Worm (Caenorhabditis elegans): Measurements from ENCODE around the gene srj-27.

srj-27 gene

DNA sequence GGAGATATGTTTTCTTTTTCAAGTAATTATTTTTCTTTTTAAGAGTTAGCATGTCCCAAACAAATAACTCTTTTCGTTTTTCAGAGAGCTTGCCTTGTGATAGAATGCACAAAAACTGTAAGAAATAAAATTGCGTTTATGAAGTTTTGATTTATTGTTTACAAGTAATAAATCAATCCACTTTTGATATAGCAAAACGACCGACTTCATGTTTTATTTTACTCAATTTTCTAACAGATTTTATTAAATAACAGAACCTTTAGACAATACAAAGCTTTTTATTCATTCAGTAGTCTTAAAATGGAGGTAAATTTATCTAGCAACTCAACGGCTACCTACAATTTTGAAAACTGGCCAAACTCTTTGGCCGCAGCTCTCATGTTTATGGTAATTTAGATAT lies 32.6 kb downstream of the srj-27 start, which contains the start of gene srx-78:
srx-78 (plus strand) TSS at position 301 of the 400 bp plus-strand sequence.
- no peak for TF ChIP-seq lin-15B (tag; optimal IDR thresholded peaks at IDR 0.05)

DNA sequence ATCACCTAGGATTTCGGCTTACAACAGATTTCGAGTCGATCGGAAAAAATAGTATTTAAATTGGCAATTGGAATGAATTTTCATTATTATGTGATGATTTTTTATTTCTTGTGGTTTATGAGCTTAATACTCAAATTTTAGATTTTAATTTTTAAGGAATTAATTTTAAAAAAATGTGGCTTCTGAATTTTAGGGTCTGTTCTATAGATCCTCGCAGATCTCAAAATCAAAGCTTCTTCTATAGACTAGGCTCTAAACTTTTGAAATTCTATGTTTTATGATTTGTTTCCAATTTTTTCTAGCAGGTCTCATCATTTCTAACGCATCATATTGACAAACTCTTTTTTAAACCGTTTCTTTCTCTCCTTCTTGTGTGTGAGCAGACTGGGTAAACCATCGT lies 34.6 kb downstream of the srj-27 start, which contains the start of gene txt-12:
txt-12 (plus strand) TSS at position 301 of the 400 bp plus-strand sequence.
- TF ChIP-seq nhr-11 (tag; optimal IDR thresholded peaks at IDR 0.05) = no peak
- peak; percentile 77 for TF ChIP-seq pha-4 (tag; optimal IDR thresholded peaks at IDR 0.05)

DNA sequence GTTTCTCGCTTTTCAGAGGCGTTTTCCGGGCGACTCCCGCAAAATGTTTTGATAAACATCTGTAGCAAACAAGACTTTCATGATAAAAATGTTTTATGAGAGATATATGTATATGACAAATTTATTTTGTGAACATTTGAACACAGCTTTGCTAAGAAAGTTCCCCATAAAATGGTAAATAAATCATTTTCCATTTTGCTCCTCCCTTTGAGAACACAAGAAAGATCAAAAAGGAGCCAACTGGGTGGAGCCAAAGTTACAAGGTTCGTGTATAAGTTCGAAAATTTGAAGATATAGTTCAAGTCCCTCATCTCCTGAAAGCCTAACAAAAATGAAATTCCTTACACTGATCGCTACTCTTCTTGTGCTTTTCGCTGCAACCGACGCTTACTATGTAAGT lies 36.9 kb downstream of the srj-27 start, which contains the start of gene C01G10.17:
C01G10.17 (plus strand) TSS at position 301 of the 400 bp plus-strand sequence.
- TF ChIP-seq pha-4 (tag; optimal IDR thresholded peaks at IDR 0.05) = no peak
- TF ChIP-seq lsy-12 (tag; optimal IDR thresholded peaks at IDR 0.05) = no peak
- TF ChIP-seq nhr-77 (tag; optimal IDR thresholded peaks at IDR 0.05) = no peak
- TF ChIP-seq hmg-11 (tag; optimal IDR thresholded peaks at IDR 0.05) = no peak
- TF ChIP-seq fkh-10 (GFP tag; optimal IDR thresholded peaks at IDR 0.05) = no peak
- no peak for TF ChIP-seq nhr-12 (tag; optimal IDR thresholded peaks at IDR 0.05)
- TF ChIP-seq ZK546.5 (tag; optimal IDR thresholded peaks at IDR 0.05) = no peak
- TF ChIP-seq eor-1 (tag; optimal IDR thresholded peaks at IDR 0.05) = no peak

DNA sequence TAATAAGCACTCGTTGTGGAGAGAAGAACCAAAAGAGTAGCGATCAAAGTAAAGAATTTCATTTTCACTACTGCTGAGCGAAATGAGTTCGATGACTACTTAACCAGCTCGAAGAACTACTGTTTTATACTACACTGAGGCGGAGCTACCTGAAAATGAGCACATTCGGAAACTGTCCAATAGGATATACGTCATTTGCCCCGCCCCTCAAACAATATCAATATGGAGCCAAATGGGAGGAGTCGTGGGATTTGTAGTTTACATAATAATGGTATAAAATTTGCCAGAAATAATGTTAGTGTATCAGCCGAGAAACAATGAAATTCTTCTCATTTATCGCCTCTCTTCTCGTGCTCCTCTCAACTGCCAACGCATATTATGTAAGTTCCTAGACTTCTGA lies 37.9 kb downstream of the srj-27 start, which contains the start of the genes C01G10.5 and C01G10.4:
C01G10.5 (minus strand) TSS at position 101 of the 400 bp plus-strand sequence.
C01G10.4 (plus strand) TSS at position 303 of the 400 bp plus-strand sequence.
- TF ChIP-seq pha-4 (tag; optimal IDR thresholded peaks at IDR 0.05) (no peak), ztf-4 (tag; optimal IDR thresholded peaks at IDR 0.05) (no peak), fos-1 (tag; optimal IDR thresholded peaks at IDR 0.05) (no peak), nhr-25 (tag; optimal IDR thresholded peaks at IDR 0.05) (no peak), zag-1 (tag; optimal IDR thresholded peaks at IDR 0.05) (no peak), ZK546.5 (tag; optimal IDR thresholded peaks at IDR 0.05) (no peak), nhr-67 (tag; optimal IDR thresholded peaks at IDR 0.05) (no peak)

DNA sequence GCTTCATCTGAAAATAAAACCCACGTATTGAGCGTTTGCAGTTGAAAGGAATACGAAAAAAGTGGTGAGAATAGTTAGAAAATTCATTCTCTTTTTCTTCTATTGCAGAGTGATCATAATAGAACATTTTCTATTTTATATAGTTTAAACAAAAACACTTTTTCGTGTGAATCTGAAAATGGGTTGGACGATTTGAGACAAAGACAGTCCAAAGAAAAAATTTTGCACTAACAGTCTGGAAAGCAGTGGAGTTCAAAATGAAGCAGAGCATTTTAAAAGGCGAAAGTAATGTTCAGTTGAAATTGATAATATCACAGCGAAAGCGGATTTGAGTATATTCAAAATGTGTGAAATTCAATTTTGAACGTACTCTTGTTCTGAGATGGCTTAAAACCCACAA lies 38.7 kb downstream of the srj-27 start, which contains the start of gene C01G10.18:
C01G10.18 (minus strand) TSS at position 101 of the 400 bp plus-strand sequence.
- no peak for TF ChIP-seq unc-39 (tag; optimal IDR thresholded peaks at IDR 0.05)
- no peak for TF ChIP-seq pqm-1 (tag; optimal IDR thresholded peaks at IDR 0.05)
- no peak for TF ChIP-seq egl-27 (tag; optimal IDR thresholded peaks at IDR 0.05)
- no peak for TF ChIP-seq ceh-9 (tag; optimal IDR thresholded peaks at IDR 0.05)

DNA sequence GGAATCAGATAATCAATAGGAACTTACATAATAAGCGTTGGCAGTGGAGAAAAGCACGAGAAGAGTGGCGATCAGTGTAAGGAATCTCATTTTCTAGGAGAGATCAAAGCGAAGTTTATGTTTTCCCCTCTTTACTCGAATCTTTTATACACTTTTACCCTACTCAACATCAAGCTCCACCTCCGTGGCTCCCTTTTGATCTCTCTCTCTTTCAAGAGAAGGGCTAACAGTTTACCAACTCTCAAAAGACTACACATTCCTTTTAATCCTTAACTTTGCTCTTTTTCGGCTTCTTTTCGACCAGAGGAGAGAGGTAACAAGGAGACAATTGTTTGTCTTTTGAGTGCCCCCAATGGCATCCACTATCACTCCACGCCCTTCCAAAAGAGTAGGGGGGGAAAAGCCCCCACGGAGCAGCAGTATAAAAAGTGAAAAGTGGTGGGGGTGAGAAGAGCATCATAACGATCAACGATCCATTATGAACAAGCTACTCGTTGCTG lies 40.1 kb downstream of the srj-27 start, which contains the start of the genes C01G10.15 and C01G10.6:
C01G10.15 (minus strand) TSS at position 101 of the 500 bp plus-strand sequence.
C01G10.6 (plus strand) TSS at position 450 of the 500 bp plus-strand sequence.
- peak; percentile 27 for TF ChIP-seq pha-4 (tag; optimal IDR thresholded peaks at IDR 0.05)
- TF ChIP-seq tbx-2 (tag; optimal IDR thresholded peaks at IDR 0.05) = no peak

DNA sequence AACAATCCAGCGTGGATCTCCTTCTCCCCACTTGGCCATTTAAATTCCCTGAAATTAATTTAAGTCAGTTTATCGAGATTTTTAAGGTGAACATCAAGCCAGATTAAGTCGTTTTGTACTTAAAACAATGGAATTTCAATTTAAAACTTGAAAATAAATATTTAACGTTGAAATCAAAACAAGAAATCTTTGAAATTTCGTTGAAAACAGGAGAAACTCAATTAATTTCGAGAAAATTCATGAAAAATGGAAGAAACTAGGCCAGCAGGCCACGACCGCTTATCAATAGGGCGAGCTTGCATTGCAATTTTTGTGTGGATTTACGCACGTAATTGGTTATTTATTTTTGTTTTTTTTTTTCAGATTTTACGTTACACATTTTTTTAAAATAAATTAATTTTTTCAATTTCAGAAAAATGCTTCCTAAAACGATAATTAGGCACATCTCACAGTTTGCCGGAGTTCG lies 41.9 kb downstream of the srj-27 start, which contains the start of the genes ahsa-1 and C01G10.7:
ahsa-1 (minus strand) TSS at position 51 of the 466 bp plus-strand sequence.
C01G10.7 (plus strand) TSS at position 413 of the 466 bp plus-strand sequence.
- peak; percentile 95 for TF ChIP-seq nhr-43 (tag; optimal IDR thresholded peaks at IDR 0.05; ENCODE audit: poor library complexity, severe bottlenecking)
- peak; percentile 11 for TF ChIP-seq nhr-11 (tag; optimal IDR thresholded peaks at IDR 0.05)
- peak in 1 of 2 experiments; percentile 45 for TF ChIP-seq eor-1 (tag; optimal IDR thresholded peaks at IDR 0.05)
- TF ChIP-seq jun-1 (tag; optimal IDR thresholded peaks at IDR 0.05) = peak; percentile 58
- peak; percentile 15 for TF ChIP-seq skn-1 (tag; optimal IDR thresholded peaks at IDR 0.05)
- TF ChIP-seq lsy-12 (tag; optimal IDR thresholded peaks at IDR 0.05) = peak; percentile 85
- peak; percentile 37 for TF ChIP-seq tbx-2 (tag; optimal IDR thresholded peaks at IDR 0.05)
- peak; percentile 89 for TF ChIP-seq nfya-1 (tag; optimal IDR thresholded peaks at IDR 0.05; ENCODE audit: insufficient read depth)
- TF ChIP-seq egl-5 (tag; optimal IDR thresholded peaks at IDR 0.05) = peak; percentile 87
- no peak for TF ChIP-seq nhr-12 (tag; optimal IDR thresholded peaks at IDR 0.05)
- peak; percentile 92 for TF ChIP-seq fkh-10 (GFP tag; optimal IDR thresholded peaks at IDR 0.05)
- TF ChIP-seq pqm-1 (tag; optimal IDR thresholded peaks at IDR 0.05) = peak; percentile 82
- TF ChIP-seq nhr-25 (tag; optimal IDR thresholded peaks at IDR 0.05) = peak; percentile 86
- TF ChIP-seq lin-39 (tag; optimal IDR thresholded peaks at IDR 0.05) = peak; percentile 75
- no peak for TF ChIP-seq aly-2 (tag; optimal IDR thresholded peaks at IDR 0.05)
- peak; percentile 87 for TF ChIP-seq snpc-4 (tag; optimal IDR thresholded peaks at IDR 0.05)
- TF ChIP-seq ceh-28 (tag; optimal IDR thresholded peaks at IDR 0.05) = peak; percentile 77
- TF ChIP-seq pha-4 (tag; optimal IDR thresholded peaks at IDR 0.05) = peak; percentile 95
- no peak for TF ChIP-seq mdl-1 (tag; optimal IDR thresholded peaks at IDR 0.05)
- TF ChIP-seq egl-27 (tag; optimal IDR thresholded peaks at IDR 0.05) = peak; percentile 13
- TF ChIP-seq elt-2 (tag; optimal IDR thresholded peaks at IDR 0.05) = peak; percentile 61
- TF ChIP-seq hmg-11 (tag; optimal IDR thresholded peaks at IDR 0.05) = peak; percentile 83
- TF ChIP-seq nhr-77 (tag; optimal IDR thresholded peaks at IDR 0.05) = peak; percentile 37
- peak; percentile 98 for TF ChIP-seq R02D3.7 (tag; optimal IDR thresholded peaks at IDR 0.05)
- peak; percentile 0 for TF ChIP-seq nhr-76 (tag; optimal IDR thresholded peaks at IDR 0.05)
- no peak for TF ChIP-seq nhr-237 (tag; optimal IDR thresholded peaks at IDR 0.05)
- TF ChIP-seq nhr-67 (tag; optimal IDR thresholded peaks at IDR 0.05) = no peak
- no peak for TF ChIP-seq nhr-23 (tag; optimal IDR thresholded peaks at IDR 0.05)
- TF ChIP-seq ceh-82 (tag; optimal IDR thresholded peaks at IDR 0.05) = peak; percentile 68
- no peak for TF ChIP-seq unc-62 (GFP tag; optimal IDR thresholded peaks at IDR 0.05)
- peak; percentile 99 for TF ChIP-seq lin-15B (tag; optimal IDR thresholded peaks at IDR 0.05)
